Worm (Caenorhabditis elegans): Measurements from ENCODE around the gene srh-219.

The srh-219 gene

ce11 chrV:15511613-15512216 is 16.4 kb downstream of the srh-219 start, which contains the start of gene rpl-38 (continued):
- TF ChIP-seq F39B2.1 (GFP tag; IDR thresholded peaks at IDR 0.05) (no peak), madf-6 (GFP tag; IDR thresholded peaks at IDR 0.05) (peak; percentile 91), cebp-2 (GFP tag; IDR thresholded peaks at IDR 0.05) (no peak), lsy-27 (tag; optimal IDR thresholded peaks at IDR 0.05; ENCODE audit: borderline replicate concordance, insufficient read depth) (peak; percentile 34), attf-6 (GFP tag; IDR thresholded peaks at IDR 0.05) (peak; percentile 46; the same call in 1 of the 2 replicates), B0035.1 (tag; optimal IDR thresholded peaks at IDR 0.05) (no peak), ets-4 (GFP tag; optimal IDR thresholded peaks at IDR 0.05) (no peak), lin-35 (GFP tag; optimal IDR thresholded peaks at IDR 0.05) (peak in 1 of 3 experiments; percentile 81), dpff-1 (tag; optimal IDR thresholded peaks at IDR 0.05) (no peak), pha-4 (tag; optimal IDR thresholded peaks at IDR 0.05) (no peak), attf-3 (GFP tag; conservative IDR thresholded peaks at IDR 0.05) (peak; percentile 67), nhr-27 (tag; optimal IDR thresholded peaks at IDR 0.05) (no peak), sdz-38 (tag; optimal IDR thresholded peaks at IDR 0.05) (no peak), T26A5.8 (tag; optimal IDR thresholded peaks at IDR 0.05) (no peak), F23B12.7 (tag; optimal IDR thresholded peaks at IDR 0.05; ENCODE audit: insufficient read depth) (peak; percentile 78), aptf-3 (GFP tag; IDR thresholded peaks at IDR 0.05) (no peak), tbx-9 (tag; optimal IDR thresholded peaks at IDR 0.05; ENCODE audit: borderline replicate concordance) (no peak), C17E4.6 (GFP tag; IDR thresholded peaks at IDR 0.05) (0 out of 2 replicates have a peak, but pooled peaks have one; percentile 45), dpl-1 (GFP tag; optimal IDR thresholded peaks at IDR 0.05) (peak; percentile 52), xnd-1 (tag; optimal IDR thresholded peaks at IDR 0.05) (peak; percentile 70), madf-8 (GFP tag; conservative IDR thresholded peaks at IDR 0.05) (peak; percentile 49), mel-28 (tag; optimal IDR thresholded peaks at IDR 0.05; ENCODE audit: borderline replicate concordance) (peak; percentile 2), madf-3 (GFP tag; IDR thresholded peaks at IDR 0.05) (peak; percentile 58; the same call in 1 of the 2 replicates), akir-1 (GFP tag; optimal IDR thresholded peaks at IDR 0.05) (no peak), unc-130 (GFP tag; optimal IDR thresholded peaks at IDR 0.05) (no peak), ztf-6 (GFP tag; IDR thresholded peaks at IDR 0.05) (no peak), fkh-3 (tag; optimal IDR thresholded peaks at IDR 0.05) (no peak), snpc-4 (GFP tag; optimal IDR thresholded peaks at IDR 0.05) (no peak), snpc-4 (tag; optimal IDR thresholded peaks at IDR 0.05) (peak; percentile 68 to 79 (median 76)), rec-8 (tag; optimal IDR thresholded peaks at IDR 0.05) (no peak), lag-1 (GFP tag; IDR thresholded peaks at IDR 0.05) (no peak), egl-18 (GFP tag; IDR thresholded peaks at IDR 0.05) (no peak), F22D6.2 (tag; optimal IDR thresholded peaks at IDR 0.05) (no peak), ceh-27 (GFP tag; optimal IDR thresholded peaks at IDR 0.05) (peak; percentile 62), F33H1.4 (GFP tag; IDR thresholded peaks at IDR 0.05) (peak; percentile 99), ceh-58 (GFP tag; IDR thresholded peaks at IDR 0.05) (no peak), nhr-179 (tag; optimal IDR thresholded peaks at IDR 0.05) (no peak), lin-26 (GFP tag; IDR thresholded peaks at IDR 0.05) (no peak), F57A8.1 (GFP tag; optimal IDR thresholded peaks at IDR 0.05) (no peak), nhr-90 (tag; optimal IDR thresholded peaks at IDR 0.05) (no peak), B0261.1 (tag; optimal IDR thresholded peaks at IDR 0.05) (peak; percentile 46), B0336.3 (GFP tag; IDR thresholded peaks at IDR 0.05) (peak; percentile 40; the same call in 1 of the 2 replicates), hlh-12 (tag; optimal IDR thresholded peaks at IDR 0.05) (no peak), gei-17 (GFP tag; optimal IDR thresholded peaks at IDR 0.05) (no peak), die-1 (tag; optimal IDR thresholded peaks at IDR 0.05) (no peak), dox-1 (GFP tag; IDR thresholded peaks at IDR 0.05) (peak; percentile 66), K12H6.12 (tag; optimal IDR thresholded peaks at IDR 0.05) (peak; percentile 30), Y67H2A.10 (GFP tag; conservative IDR thresholded peaks at IDR 0.05) (no peak)

Measured in whole organism, young adult.